Worm (Caenorhabditis elegans): ENCODE data around the gene B0554.1.

B0554.1 gene

ce11 chrV:404210-404669 is 34.0 kb upstream of the B0554.1 start, which contains the start of gene nhr-252:
Gene nhr-252 (plus strand): TSS chrV:404619.
- TF ChIP-seq nhr-25 (tag; optimal IDR thresholded peaks at IDR 0.05; ENCODE audit: borderline replicate concordance, insufficient read depth), result no peak
- TF ChIP-seq R02D3.7 (tag; optimal IDR thresholded peaks at IDR 0.05), result no peak
- TF ChIP-seq rbr-2 (tag; optimal IDR thresholded peaks at IDR 0.05), result no peak
- TF ChIP-seq nhr-77 (tag; optimal IDR thresholded peaks at IDR 0.05), result no peak
- TF ChIP-seq F44E2.7 (GFP tag; IDR thresholded peaks at IDR 0.05), result no peak
- TF ChIP-seq lim-7 (GFP tag; IDR thresholded peaks at IDR 0.05), result no peak
- no peak for TF ChIP-seq aha-1 (tag)
- TF ChIP-seq jun-1 (tag; optimal IDR thresholded peaks at IDR 0.05), result no peak
- TF ChIP-seq ceh-28 (tag; optimal IDR thresholded peaks at IDR 0.05), result no peak
- no peak for TF ChIP-seq mdl-1 (tag; optimal IDR thresholded peaks at IDR 0.05)
- no peak for TF ChIP-seq zfp-2 (tag; optimal IDR thresholded peaks at IDR 0.05)
- TF ChIP-seq lir-3 (tag; optimal IDR thresholded peaks at IDR 0.05), result no peak
- TF ChIP-seq madf-9 (GFP tag; conservative IDR thresholded peaks at IDR 0.05), result no peak
- TF ChIP-seq Y105C5A.15 (GFP tag; IDR thresholded peaks at IDR 0.05), result no peak
- TF ChIP-seq pqm-1 (tag; optimal IDR thresholded peaks at IDR 0.05), result no peak

- TF ChIP-seq mdl-1 (tag; optimal IDR thresholded peaks at IDR 0.05), result no peak
- TF ChIP-seq aha-1 (tag), result peak; percentile 95
- no peak for TF ChIP-seq daf-12 (tag; optimal IDR thresholded peaks at IDR 0.05)
- TF ChIP-seq gei-8 (GFP tag; optimal IDR thresholded peaks at IDR 0.05), result no peak
- TF ChIP-seq mep-1 (tag; optimal IDR thresholded peaks at IDR 0.05), result no peak
- no peak for TF ChIP-seq lin-13 (GFP tag; optimal IDR thresholded peaks at IDR 0.05)
Observed at ce11 chrV:412820-413219, 25.4 kb upstream of the B0554.1 start.

DNA sequence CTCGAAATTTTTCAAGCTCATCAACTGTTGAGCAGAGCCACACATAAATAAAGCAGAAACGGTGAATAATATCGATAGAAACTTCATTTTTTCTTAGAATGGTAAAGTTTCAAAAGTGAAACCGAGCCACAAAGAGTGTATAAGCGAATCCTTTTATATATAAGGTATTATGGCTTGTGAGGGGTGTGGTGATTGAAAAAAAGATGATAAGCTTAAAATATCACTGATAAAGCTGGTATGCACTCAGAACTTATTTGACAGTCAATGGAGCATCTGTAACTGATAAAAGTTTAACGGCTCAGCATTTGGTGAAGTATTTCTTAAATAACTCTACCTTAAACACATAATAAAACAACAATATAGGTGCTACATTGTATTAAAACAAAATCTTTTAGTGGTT is 23.6 kb upstream of the B0554.1 start, which contains the start of gene dod-19:
dod-19 (minus strand) TSS at position 130 of the 400 bp plus-strand sequence.
- TF ChIP-seq cey-2 (tag; optimal IDR thresholded peaks at IDR 0.05; ENCODE audit: borderline replicate concordance, insufficient read depth) (no peak), dpl-1 (GFP tag; optimal IDR thresholded peaks at IDR 0.05) (no peak), nhr-28 (tag; optimal IDR thresholded peaks at IDR 0.05) (no peak), dmd-6 (GFP tag; IDR thresholded peaks at IDR 0.05) (peak; percentile 57), zag-1 (tag; optimal IDR thresholded peaks at IDR 0.05) (no peak), ceh-20 (GFP tag; IDR thresholded peaks at IDR 0.05) (no peak), pqm-1 (tag; optimal IDR thresholded peaks at IDR 0.05) (peak; percentile 79), arid-1 (GFP tag; conservative IDR thresholded peaks at IDR 0.05) (no peak), lin-15B (tag; optimal IDR thresholded peaks at IDR 0.05) (no peak)

DNA sequence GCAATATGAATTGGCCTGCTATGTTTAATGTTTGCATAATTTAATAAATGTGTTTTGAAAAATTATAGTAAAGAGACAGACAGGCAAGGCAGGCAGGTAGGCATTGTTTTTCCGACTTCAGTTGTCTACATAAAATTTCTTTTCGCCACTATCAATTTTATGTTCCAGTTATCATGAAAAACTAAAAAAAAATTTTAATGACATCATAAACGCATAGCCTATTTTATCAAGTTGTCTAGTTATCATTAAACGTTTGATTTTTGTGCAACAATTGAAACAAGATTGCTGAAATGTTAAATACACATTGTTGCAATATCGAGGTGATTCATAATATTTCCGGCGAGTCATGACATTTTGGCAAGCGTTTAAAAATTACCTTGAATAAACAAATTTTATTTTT is 23.1 kb upstream of the B0554.1 start:
- no peak for TF ChIP-seq Y48G9A.11 (GFP tag; IDR thresholded peaks at IDR 0.05)
- TF ChIP-seq zip-2 (tag; optimal IDR thresholded peaks at IDR 0.05), result no peak
- TF ChIP-seq attf-4 (tag; optimal IDR thresholded peaks at IDR 0.05), result no peak
- TF ChIP-seq aly-2 (tag; optimal IDR thresholded peaks at IDR 0.05), result no peak
- no peak for TF ChIP-seq spr-1 (tag; optimal IDR thresholded peaks at IDR 0.05)
- TF ChIP-seq ceh-32 (tag; optimal IDR thresholded peaks at IDR 0.05; ENCODE audit: poor library complexity), result no peak
- TF ChIP-seq T26A8.4 (GFP tag; IDR thresholded peaks at IDR 0.05), result no peak
- TF ChIP-seq T20F7.1 (GFP tag; optimal IDR thresholded peaks at IDR 0.05), result no peak
- no peak for TF ChIP-seq vab-7 (GFP tag; IDR thresholded peaks at IDR 0.05)
- no peak for TF ChIP-seq zfp-3 (GFP tag; conservative IDR thresholded peaks at IDR 0.05)
- no peak for TF ChIP-seq nhr-11 (tag; optimal IDR thresholded peaks at IDR 0.05)
- peak; percentile 61 for TF ChIP-seq php-3 (GFP tag; IDR thresholded peaks at IDR 0.05)
- no peak for TF ChIP-seq Y75B8A.6 (GFP tag; IDR thresholded peaks at IDR 0.05)
- TF ChIP-seq lin-38 (GFP tag; IDR thresholded peaks at IDR 0.05), result no peak
- no peak for TF ChIP-seq F26F4.8 (GFP tag; conservative IDR thresholded peaks at IDR 0.05)
- no peak for TF ChIP-seq arid-1 (GFP tag; conservative IDR thresholded peaks at IDR 0.05)
- TF ChIP-seq F10B5.3 (tag; optimal IDR thresholded peaks at IDR 0.05), result no peak
- peak; percentile 60 for TF ChIP-seq nhr-28 (tag; optimal IDR thresholded peaks at IDR 0.05)
- no peak for TF ChIP-seq lin-39 (tag; optimal IDR thresholded peaks at IDR 0.05)
- TF ChIP-seq lin-15B (tag; optimal IDR thresholded peaks at IDR 0.05), result no peak
- TF ChIP-seq daf-19 (GFP tag; conservative IDR thresholded peaks at IDR 0.05), result no peak
- TF ChIP-seq egl-27 (tag; optimal IDR thresholded peaks at IDR 0.05), result no peak
- no peak for TF ChIP-seq ceh-82 (tag; optimal IDR thresholded peaks at IDR 0.05)
- TF ChIP-seq Y105C5A.15 (GFP tag; IDR thresholded peaks at IDR 0.05), result no peak
- TF ChIP-seq pqm-1 (tag; optimal IDR thresholded peaks at IDR 0.05), result peak; percentile 80
- no peak for TF ChIP-seq snpc-1.2 (GFP tag; IDR thresholded peaks at IDR 0.05)

Data from whole organism, L4 larva.